Worm (Caenorhabditis elegans): ENCODE measurements around the gene Y14H12A.1.

Gene Y14H12A.1

DNA sequence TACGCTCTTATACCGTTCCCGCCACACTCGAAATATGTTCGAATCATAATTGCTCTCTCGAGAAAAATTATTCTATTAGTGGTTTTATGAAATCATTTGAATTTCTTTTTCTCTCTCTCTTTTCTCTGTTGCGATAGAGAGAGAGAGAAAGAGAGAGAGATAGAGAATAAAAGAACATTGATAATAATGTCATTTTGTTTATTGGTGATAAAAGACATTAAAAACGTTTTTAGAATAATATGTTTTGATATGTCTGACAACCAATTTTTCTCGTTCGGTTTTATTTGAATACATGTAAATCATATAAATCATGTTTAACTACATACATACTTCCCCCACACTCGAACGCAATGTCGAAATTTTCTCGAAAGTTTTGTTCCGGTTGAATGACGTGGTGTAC, 40.0 kb upstream of the Y14H12A.1 start:
- TF ChIP-seq elt-2 (tag; optimal IDR thresholded peaks at IDR 0.05) (peak; percentile 29), ama-1 (optimal IDR thresholded peaks at IDR 0.05) (no peak)

DNA sequence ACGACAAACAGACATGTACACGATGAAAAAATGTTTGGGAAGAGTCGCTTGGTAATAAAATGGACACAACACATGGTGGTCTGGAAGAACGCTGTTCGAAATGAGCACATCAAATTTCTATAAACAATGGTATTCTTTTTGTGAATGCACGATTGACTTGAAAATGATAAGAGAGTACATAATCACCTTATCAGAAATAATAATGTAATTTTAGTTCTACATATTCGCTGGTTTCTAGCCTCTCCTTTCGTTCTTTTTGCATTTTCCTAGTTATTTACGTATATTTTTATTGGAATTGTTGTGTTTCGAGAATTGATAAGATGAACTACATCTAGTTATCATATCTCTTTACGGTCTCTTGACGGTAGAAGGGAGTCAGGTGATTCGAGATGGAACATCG, 39.0 kb upstream of the Y14H12A.1 start:
- TF ChIP-seq hlh-8 (tag; optimal IDR thresholded peaks at IDR 0.05) (no peak), ceh-18 (tag; optimal IDR thresholded peaks at IDR 0.05) (no peak), odd-2 (tag; optimal IDR thresholded peaks at IDR 0.05) (no peak), unc-3 (GFP tag; conservative IDR thresholded peaks at IDR 0.05) (no peak), unc-3 (tag; optimal IDR thresholded peaks at IDR 0.05) (no peak), elt-2 (tag; optimal IDR thresholded peaks at IDR 0.05) (peak; percentile 47)

- no peak for TF ChIP-seq ceh-19 (GFP tag; optimal IDR thresholded peaks at IDR 0.05)
- TF ChIP-seq pha-2 (tag; optimal IDR thresholded peaks at IDR 0.05), result no peak
- no peak for TF ChIP-seq mec-3 (tag; optimal IDR thresholded peaks at IDR 0.05; ENCODE audit: borderline replicate concordance)
- no peak for TF ChIP-seq ama-1 (optimal IDR thresholded peaks at IDR 0.05)
- TF ChIP-seq C38D4.7 (GFP tag; optimal IDR thresholded peaks at IDR 0.05), result no peak
- no peak for TF ChIP-seq hlh-30 (tag; optimal IDR thresholded peaks at IDR 0.05; ENCODE audit: insufficient read depth)
Observed at ce11 chrII:3954838-3955237, 38.2 kb upstream of the Y14H12A.1 start.

ce11 chrII:3955938-3956337, 37.1 kb upstream of the Y14H12A.1 start:
- TF ChIP-seq hlh-8 (tag; optimal IDR thresholded peaks at IDR 0.05), result no peak
- TF ChIP-seq ceh-45 (GFP tag; IDR thresholded peaks at IDR 0.05), result no peak
- no peak for TF ChIP-seq tbx-2 (tag; optimal IDR thresholded peaks at IDR 0.05)
- TF ChIP-seq unc-42 (tag; optimal IDR thresholded peaks at IDR 0.05), result no peak
- no peak for TF ChIP-seq lin-11 (tag; optimal IDR thresholded peaks at IDR 0.05)
- no peak for TF ChIP-seq eyg-1 (tag; optimal IDR thresholded peaks at IDR 0.05)
- no peak for TF ChIP-seq mec-3 (tag; optimal IDR thresholded peaks at IDR 0.05; ENCODE audit: borderline replicate concordance)
- TF ChIP-seq unc-55 (GFP tag; optimal IDR thresholded peaks at IDR 0.05), result no peak
- no peak for TF ChIP-seq hlh-13 (GFP tag; optimal IDR thresholded peaks at IDR 0.05)
- no peak for TF ChIP-seq sox-2 (GFP tag; IDR thresholded peaks at IDR 0.05)
- no peak for TF ChIP-seq rnt-1 (tag; optimal IDR thresholded peaks at IDR 0.05)
- no peak for TF ChIP-seq ceh-14 (tag; optimal IDR thresholded peaks at IDR 0.05)
- no peak for TF ChIP-seq T23F11.4 (GFP tag; optimal IDR thresholded peaks at IDR 0.05)
- TF ChIP-seq ets-4 (tag; optimal IDR thresholded peaks at IDR 0.05), result no peak
- TF ChIP-seq ceh-34 (tag; optimal IDR thresholded peaks at IDR 0.05), result no peak
- TF ChIP-seq nhr-232 (tag; optimal IDR thresholded peaks at IDR 0.05), result no peak
- no peak for TF ChIP-seq lim-6 (tag; optimal IDR thresholded peaks at IDR 0.05)
- no peak for TF ChIP-seq elt-2 (tag; optimal IDR thresholded peaks at IDR 0.05)
- TF ChIP-seq fkh-10 (GFP tag; optimal IDR thresholded peaks at IDR 0.05), result no peak
- TF ChIP-seq C38D4.7 (GFP tag; optimal IDR thresholded peaks at IDR 0.05), result no peak

DNA sequence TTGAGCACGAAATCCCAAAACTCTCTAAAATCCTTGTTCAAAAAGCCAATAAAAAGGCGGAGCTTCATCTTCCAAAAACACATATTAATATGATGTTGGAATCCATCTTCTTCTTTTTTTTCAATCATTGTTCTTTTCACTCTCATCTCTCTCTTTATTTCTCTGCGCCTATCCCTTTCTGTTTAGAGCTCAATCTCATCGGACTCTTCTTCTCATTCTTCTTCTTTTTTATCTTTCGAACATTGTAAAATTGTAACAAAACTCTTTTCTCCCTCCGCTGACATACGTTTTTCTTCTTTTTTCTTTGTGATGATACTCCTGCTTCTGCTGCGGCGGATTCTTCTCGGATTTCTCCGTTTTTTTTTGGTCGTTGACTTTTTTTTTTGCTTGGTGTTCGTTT, 36.3 kb upstream of the Y14H12A.1 start:
- no peak for TF ChIP-seq dmd-4 (tag; optimal IDR thresholded peaks at IDR 0.05; ENCODE audit: borderline replicate concordance)
- no peak for TF ChIP-seq ceh-34 (tag; optimal IDR thresholded peaks at IDR 0.05)
- peak; percentile 20 for TF ChIP-seq unc-55 (GFP tag; optimal IDR thresholded peaks at IDR 0.05)
- TF ChIP-seq pat-9 (tag; optimal IDR thresholded peaks at IDR 0.05), result no peak
- no peak for TF ChIP-seq gmeb-2 (tag; optimal IDR thresholded peaks at IDR 0.05)
- TF ChIP-seq ceh-30 (tag; optimal IDR thresholded peaks at IDR 0.05), result no peak
- TF ChIP-seq mec-3 (tag; optimal IDR thresholded peaks at IDR 0.05; ENCODE audit: borderline replicate concordance), result no peak
- TF ChIP-seq rnt-1 (tag; optimal IDR thresholded peaks at IDR 0.05), result peak; percentile 13
